Worm (Caenorhabditis elegans) whole organism, midembryonic: Measurements from ENCODE around the gene max-2.

Experiments used
- T22C8.4 ChIP-seq: fragments of 200-800 bp; sonication (Bioruptor generic); IDR thresholded peaks from 2 replicates; pipeline ENCODE4 v1.3.6; 2022; ENCODE audit warnings: missing genetic modification characterization, missing compliant biosample characterization
- cog-1 ChIP-seq: sonication (generic microtip); optimal IDR thresholded peaks from 2 replicates; lab custom pipeline; 2016; ENCODE audit warnings: missing genetic modification characterization, missing compliant biosample characterization
- klf-2 ChIP-seq: fragments of 200-800 bp; sonication (Bioruptor generic); conservative IDR thresholded peaks from 2 replicates; pipeline ENCODE4 v1.3.6; 2022; ENCODE audit warnings: missing genetic modification reagents, missing genetic modification characterization, missing compliant biosample characterization
- med-1 ChIP-seq: sonication (generic microtip); optimal IDR thresholded peaks from 2 replicates; lab custom pipeline; 2017; ENCODE audit warnings: missing genetic modification characterization, mild to moderate bottlenecking, missing compliant biosample characterization, antibody characterized with exemption, missing genetic modification reagents; ENCODE audit not compliant: insufficient read depth
- tab-1 ChIP-seq: fragments of 200-800 bp; sonication (Bioruptor generic); IDR thresholded peaks from 2 replicates; pipeline ENCODE4 v1.3.6; 2022; ENCODE audit warnings: missing genetic modification characterization, missing compliant biosample characterization
- ztf-29 ChIP-seq: fragments of 200-800 bp; sonication (Bioruptor generic); IDR thresholded peaks from 2 replicates; pipeline ENCODE4 v1.3.6; 2022; ENCODE audit warnings: missing genetic modification reagents, missing genetic modification characterization, missing compliant biosample characterization

ce11 chrII:13013966-13014365 lies 11.7 kb downstream of the max-2 start, which contains the start of gene F18A11.5:
- TF ChIP-seq tab-1 (GFP tag; lab: Robert Waterston, UW) (no peak), T22C8.4 (GFP tag; lab: Robert Waterston, UW) (no peak), klf-2 (GFP tag; lab: Robert Waterston, UW) (no peak), ztf-29 (GFP tag; lab: Robert Waterston, UW) (no peak), med-1 (GFP tag; lab: Kevin White, UChicago) (no peak), cog-1 (tag; lab: Kevin White, UChicago) (no peak)
